Worm (Caenorhabditis elegans) whole organism, L1 larva: ENCODE measurements around the gene ZK84.4.

ENCODE experiments used
- aly-2 ChIP-seq: fragments of 150-350 bp; optimal IDR thresholded peaks from 2 replicates; lab custom pipeline; 2014; ENCODE audit warnings: missing biosample characterization, missing genetic modification characterization
- dsc-1 ChIP-seq: sonication (generic microtip); optimal IDR thresholded peaks from 2 replicates; lab custom pipeline; 2016; ENCODE audit warnings: mild to moderate bottlenecking, missing genetic modification characterization, missing compliant biosample characterization
- ets-5 ChIP-seq: fragments of 200-800 bp; sonication (Bioruptor generic); IDR thresholded peaks from 2 replicates; pipeline ENCODE4 v1.3.6; 2022; ENCODE audit warnings: missing genetic modification characterization, missing compliant biosample characterization
- jun-1 ChIP-seq: fragments of 150-350 bp; optimal IDR thresholded peaks from 2 replicates; lab custom pipeline; 2014; ENCODE audit warnings: missing biosample characterization, missing genetic modification reagents, missing genetic modification characterization
- mep-1 ChIP-seq: fragments of 150-350 bp; optimal IDR thresholded peaks from 2 replicates; lab custom pipeline; 2014; ENCODE audit warnings: missing biosample characterization, missing genetic modification characterization
- nhr-12 ChIP-seq: sonication (generic microtip); optimal IDR thresholded peaks from 2 replicates; lab custom pipeline; 2017; ENCODE audit warnings: missing biosample characterization, missing genetic modification characterization
- nhr-76 ChIP-seq: sonication (generic microtip); optimal IDR thresholded peaks from 2 replicates; lab custom pipeline; 2017; ENCODE audit warnings: missing biosample characterization, missing genetic modification characterization
- nhr-77 ChIP-seq: fragments of 150-350 bp; optimal IDR thresholded peaks from 2 replicates; lab custom pipeline; 2014; ENCODE audit warnings: missing biosample characterization, missing genetic modification characterization
- skn-1 ChIP-seq: fragments of 150-350 bp; optimal IDR thresholded peaks from 2 replicates; lab custom pipeline; 2014; ENCODE audit warnings: missing biosample characterization, missing genetic modification characterization
- snpc-4 ChIP-seq: fragments of 150-350 bp; optimal IDR thresholded peaks from 2 replicates; lab custom pipeline; 2014; ENCODE audit warnings: missing biosample characterization, missing genetic modification characterization
- swsn-7 ChIP-seq: sonication (generic microtip); optimal IDR thresholded peaks from 2 replicates; lab custom pipeline; 2016; ENCODE audit warnings: missing genetic modification characterization, missing compliant biosample characterization
- tbx-2 ChIP-seq: sonication (generic microtip); optimal IDR thresholded peaks from 2 replicates; lab custom pipeline; 2016; ENCODE audit warnings: missing genetic modification characterization, missing compliant biosample characterization
- ztf-11 ChIP-seq, 2 experiments: sonication (generic microtip); optimal IDR thresholded peaks; 2 replicates each; lab custom pipeline; 2016 to 2017; ENCODE audit warnings: missing genetic modification characterization in 2 of 2, missing biosample characterization in 1 of 2, missing compliant biosample characterization in 1 of 2
- ztf-4 ChIP-seq: fragments of 150-350 bp; optimal IDR thresholded peaks from 2 replicates; lab custom pipeline; 2014; ENCODE audit warnings: missing biosample characterization, missing genetic modification characterization

- TF ChIP-seq jun-1 (tag; lab: Kevin White, UChicago) (no peak), aly-2 (tag; lab: Kevin White, UChicago) (no peak), dsc-1 (tag; lab: Kevin White, UChicago) (no peak), tbx-2 (tag; lab: Kevin White, UChicago) (no peak), nhr-77 (no peak), ztf-4 (tag; lab: Kevin White, UChicago) (no peak), ets-5 (no peak), mep-1 (tag; lab: Kevin White, UChicago) (no peak), ztf-11 (tag; optimal IDR thresholded peaks at IDR 0.05; lab: Kevin White, UChicago) (no peak), swsn-7 (tag; lab: Kevin White, UChicago) (no peak), nhr-12 (tag; lab: Kevin White, UChicago) (no peak), nhr-76 (tag; lab: Kevin White, UChicago) (no peak), snpc-4 (no peak), skn-1 (tag; lab: Kevin White, UChicago) (no peak)
Measured at ce11 chrII:6049546-6049945, 40.8 kb upstream of the ZK84.4 start.
